Fruit fly (Drosophila melanogaster): ENCODE data around the gene Ids.

DNA sequence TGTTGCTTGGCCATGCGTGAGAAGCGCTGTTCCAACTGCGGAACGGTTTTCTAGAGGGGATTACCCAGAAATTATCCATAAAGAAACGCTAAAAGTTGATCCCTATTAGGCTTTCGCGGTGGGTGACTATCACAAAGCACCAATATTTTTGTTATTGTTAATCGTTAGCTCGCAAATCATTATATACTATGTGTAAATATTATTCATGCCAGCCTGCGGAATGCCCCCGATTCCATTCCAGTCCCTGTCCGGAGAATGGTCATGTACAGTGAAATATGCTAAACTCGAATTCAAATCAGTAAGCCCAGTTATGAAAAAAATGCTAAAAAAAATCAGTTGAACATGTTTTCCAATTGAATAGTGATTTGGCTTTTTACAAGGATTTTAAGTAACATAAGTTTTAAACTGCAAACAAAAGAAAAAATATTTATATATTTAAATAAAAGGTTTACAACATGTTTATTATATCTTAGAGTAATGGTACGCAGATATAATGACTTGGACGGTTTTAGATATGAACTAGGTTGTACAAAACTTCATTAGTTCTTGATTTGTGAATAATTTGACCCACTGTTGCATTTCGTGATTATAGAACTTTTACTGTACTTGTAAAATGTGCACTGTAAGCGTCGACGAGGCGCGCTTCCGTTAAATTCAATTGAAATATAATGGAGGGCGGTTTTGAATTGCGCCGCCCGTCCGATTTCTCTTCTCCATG lies 662 bp upstream of the Ids start:
- TF ChIP-seq Sp1 (GFP tag; optimal IDR thresholded peaks at IDR 0.05) (no peak), pan (optimal IDR thresholded peaks at IDR 0.05) (no peak), rgr (GFP tag; optimal IDR thresholded peaks at IDR 0.05) (no peak), Dfd (GFP tag; optimal IDR thresholded peaks at IDR 0.05) (no peak), br (GFP tag; optimal IDR thresholded peaks at IDR 0.05) (no peak), N (GFP tag; optimal IDR thresholded peaks at IDR 0.05) (no peak)
